Fruit fly (Drosophila melanogaster) whole organism, wandering third instar larva: ENCODE measurements around the gene Mbs.

ENCODE experiments used
- CG32264 ChIP-seq: fragments of 200-800 bp; sonication (Bioruptor generic); optimal IDR thresholded peaks from 2 replicates; lab custom pipeline; 2016; ENCODE audit warnings: missing biosample characterization, missing genetic modification characterization
- CG9705 ChIP-seq: fragments of 200-800 bp; sonication (Bioruptor generic); optimal IDR thresholded peaks from 2 replicates; lab custom pipeline; 2018; ENCODE audit warnings: missing biosample characterization, mild to moderate bottlenecking, missing genetic modification characterization
- CrebA ChIP-seq: fragments of 200-800 bp; sonication (Bioruptor generic); optimal IDR thresholded peaks from 2 replicates; lab custom pipeline; 2016; ENCODE audit warnings: missing biosample characterization, mild to moderate bottlenecking, missing genetic modification characterization, borderline replicate concordance
- Dfd ChIP-seq: fragments of >200 bp; optimal IDR thresholded peaks from 2 replicates; lab custom pipeline; 2017; ENCODE audit warnings: missing biosample characterization, missing genetic modification characterization
- Dif ChIP-seq: fragments of 200-275, 200-300 bp; sonication (Bioruptor generic); optimal IDR thresholded peaks from 2 replicates; lab custom pipeline; 2018; ENCODE audit warnings: missing biosample characterization, missing genetic modification characterization; ENCODE audit not compliant: partially characterized antibody
- GATAd ChIP-seq: sonication (Bioruptor generic); optimal IDR thresholded peaks from 2 replicates; lab custom pipeline; 2016; ENCODE audit warnings: missing biosample characterization, missing genetic modification characterization
- HLH106 ChIP-seq: fragments of 200-800 bp; optimal IDR thresholded peaks from 3 replicates; lab custom pipeline; 2019; ENCODE audit warnings: missing biosample characterization, mild to moderate bottlenecking, missing genetic modification characterization, moderate library complexity
- Hnf4 ChIP-seq: fragments of 200-800 bp; sonication (Bioruptor generic); optimal IDR thresholded peaks from 2 replicates; lab custom pipeline; 2016; ENCODE audit warnings: missing biosample characterization, mild to moderate bottlenecking, missing genetic modification characterization
- Hr78 ChIP-seq: fragments of >200 bp; optimal IDR thresholded peaks from 2 replicates; lab custom pipeline; 2017; ENCODE audit warnings: missing biosample characterization, missing genetic modification characterization
- Hr83 ChIP-seq: fragments of 200-300 bp; sonication (Bioruptor generic); optimal IDR thresholded peaks from 2 replicates; lab custom pipeline; 2016; ENCODE audit warnings: missing biosample characterization, mild to moderate bottlenecking, missing genetic modification characterization, moderate library complexity; ENCODE audit not compliant: poor library complexity, severe bottlenecking
- Jra ChIP-seq: sonication (Bioruptor generic); optimal IDR thresholded peaks from 2 replicates; lab custom pipeline; 2016; ENCODE audit warnings: missing biosample characterization, missing genetic modification characterization
- Myc ChIP-seq: fragments of >200 bp; optimal IDR thresholded peaks from 2 replicates; lab custom pipeline; 2017
- N ChIP-seq: fragments of >200 bp; optimal IDR thresholded peaks from 2 replicates; lab custom pipeline; 2018; ENCODE audit warnings: missing biosample characterization, missing external identifiers, missing genetic modification characterization
- OdsH ChIP-seq: fragments of 200-800 bp; sonication (Bioruptor generic); optimal IDR thresholded peaks from 2 replicates; lab custom pipeline; 2016; ENCODE audit warnings: missing biosample characterization, mild to moderate bottlenecking, missing genetic modification characterization
- Rel ChIP-seq, 2 experiments: fragments of 200-800 bp; sonication (Bioruptor generic) in 1 of 2; optimal IDR thresholded peaks; 2 replicates in 1 of 2; 3 replicates in 1 of 2; lab custom pipeline; 2016 to 2019; ENCODE audit warnings: mild to moderate bottlenecking in 2 of 2, missing biosample characterization in 2 of 2, missing genetic modification characterization in 2 of 2, moderate library complexity in 1 of 2
- Sp1 ChIP-seq: fragments of 200-800 bp; sonication (Bioruptor generic); optimal IDR thresholded peaks from 3 replicates; lab custom pipeline; 2019; ENCODE audit warnings: missing biosample characterization, mild to moderate bottlenecking, missing genetic modification characterization, moderate library complexity
- Vsx2 ChIP-seq: fragments of 200-300, 225-300 bp; sonication (Bioruptor generic); optimal IDR thresholded peaks from 2 replicates; lab custom pipeline; 2018; ENCODE audit warnings: missing biosample characterization, missing genetic modification characterization; ENCODE audit not compliant: partially characterized antibody
- br ChIP-seq: fragments of 200-800 bp; sonication (Bioruptor generic); optimal IDR thresholded peaks from 2 replicates; lab custom pipeline; 2016; ENCODE audit warnings: missing biosample characterization, missing genetic modification characterization
- brk ChIP-seq: fragments of 200-800 bp; sonication (Bioruptor generic); optimal IDR thresholded peaks from 2 replicates; lab custom pipeline; 2016; ENCODE audit warnings: missing biosample characterization, mild to moderate bottlenecking, missing genetic modification characterization
- dl ChIP-seq, 2 experiments: fragments of 175-275, 200-275 bp in 1 of 2; fragments of 200-275 bp in 1 of 2; sonication (Bioruptor generic); optimal IDR thresholded peaks; lab custom pipeline; 2018; ENCODE audit warnings: mild to moderate bottlenecking in 2 of 2, missing biosample characterization in 2 of 2, missing genetic modification characterization in 2 of 2, moderate library complexity in 2 of 2; ENCODE audit not compliant: partially characterized antibody in 2 of 2, insufficient read depth in 1 of 2
- dmrt93B ChIP-seq: fragments of 200-800 bp; sonication (Bioruptor generic); optimal IDR thresholded peaks from 2 replicates; lab custom pipeline; 2018; ENCODE audit warnings: missing biosample characterization, mild to moderate bottlenecking, missing genetic modification characterization
- dsf ChIP-seq: sonication (Bioruptor generic); optimal IDR thresholded peaks from 2 replicates; lab custom pipeline; 2016; ENCODE audit warnings: missing biosample characterization, missing genetic modification characterization, borderline replicate concordance
- ey ChIP-seq: fragments of 200-800 bp; sonication (Bioruptor generic); optimal IDR thresholded peaks from 2 replicates; lab custom pipeline; 2016; ENCODE audit warnings: missing biosample characterization, missing genetic modification characterization
- foxo ChIP-seq, 2 experiments: fragments of 200-800 bp; sonication (Bioruptor generic); optimal IDR thresholded peaks; 2 replicates in 1 of 2; 3 replicates in 1 of 2; lab custom pipeline; 2016 to 2017; ENCODE audit warnings: missing biosample characterization in 2 of 2, missing genetic modification characterization in 2 of 2
- fru ChIP-seq: fragments of 200-800 bp; sonication (Bioruptor generic); optimal IDR thresholded peaks from 3 replicates; lab custom pipeline; 2016; ENCODE audit warnings: missing biosample characterization, mild to moderate bottlenecking, missing genetic modification characterization
- h ChIP-seq: fragments of 200-800 bp; sonication (Bioruptor generic); optimal IDR thresholded peaks from 3 replicates; lab custom pipeline; 2016; ENCODE audit warnings: missing biosample characterization, mild to moderate bottlenecking, missing genetic modification characterization
- jim ChIP-seq: fragments of 175-275, 200-325 bp; sonication (Bioruptor generic); optimal IDR thresholded peaks from 2 replicates; lab custom pipeline; 2016; ENCODE audit warnings: missing biosample characterization, mild to moderate bottlenecking, missing genetic modification characterization
- lola ChIP-seq: fragments of >200 bp; optimal IDR thresholded peaks from 2 replicates; lab custom pipeline; 2017; ENCODE audit warnings: missing biosample characterization, missing genetic modification characterization
- pan ChIP-seq: fragments of >200 bp; optimal IDR thresholded peaks from 2 replicates; lab custom pipeline; 2017
- psq ChIP-seq: fragments of 200-800 bp; sonication (Bioruptor generic); optimal IDR thresholded peaks from 3 replicates; lab custom pipeline; 2017; ENCODE audit warnings: missing biosample characterization, mild to moderate bottlenecking, missing genetic modification characterization, moderate library complexity
- rgr ChIP-seq: fragments of 200-800 bp; sonication (Bioruptor generic); optimal IDR thresholded peaks from 3 replicates; lab custom pipeline; 2016; ENCODE audit warnings: missing biosample characterization, mild to moderate bottlenecking, missing genetic modification characterization
- sage ChIP-seq: fragments of 200-800 bp; sonication (Bioruptor generic); optimal IDR thresholded peaks from 2 replicates; lab custom pipeline; 2016; ENCODE audit warnings: missing biosample characterization, mild to moderate bottlenecking, missing genetic modification characterization
- sv ChIP-seq: fragments of 200-800 bp; sonication (Bioruptor generic); optimal IDR thresholded peaks from 3 replicates; lab custom pipeline; 2016; ENCODE audit warnings: missing biosample characterization, missing genetic modification characterization
- tai ChIP-seq: sonication (Bioruptor generic); optimal IDR thresholded peaks from 2 replicates; lab custom pipeline; 2016; ENCODE audit warnings: missing biosample characterization, missing genetic modification characterization
- usp ChIP-seq: fragments of >200 bp; optimal IDR thresholded peaks from 2 replicates; lab custom pipeline; 2017; ENCODE audit warnings: missing biosample characterization, missing genetic modification characterization
- woc ChIP-seq: sonication (Bioruptor generic); optimal IDR thresholded peaks from 2 replicates; lab custom pipeline; 2016; ENCODE audit warnings: missing biosample characterization, mild to moderate bottlenecking, missing genetic modification characterization

The Mbs gene

DNA sequence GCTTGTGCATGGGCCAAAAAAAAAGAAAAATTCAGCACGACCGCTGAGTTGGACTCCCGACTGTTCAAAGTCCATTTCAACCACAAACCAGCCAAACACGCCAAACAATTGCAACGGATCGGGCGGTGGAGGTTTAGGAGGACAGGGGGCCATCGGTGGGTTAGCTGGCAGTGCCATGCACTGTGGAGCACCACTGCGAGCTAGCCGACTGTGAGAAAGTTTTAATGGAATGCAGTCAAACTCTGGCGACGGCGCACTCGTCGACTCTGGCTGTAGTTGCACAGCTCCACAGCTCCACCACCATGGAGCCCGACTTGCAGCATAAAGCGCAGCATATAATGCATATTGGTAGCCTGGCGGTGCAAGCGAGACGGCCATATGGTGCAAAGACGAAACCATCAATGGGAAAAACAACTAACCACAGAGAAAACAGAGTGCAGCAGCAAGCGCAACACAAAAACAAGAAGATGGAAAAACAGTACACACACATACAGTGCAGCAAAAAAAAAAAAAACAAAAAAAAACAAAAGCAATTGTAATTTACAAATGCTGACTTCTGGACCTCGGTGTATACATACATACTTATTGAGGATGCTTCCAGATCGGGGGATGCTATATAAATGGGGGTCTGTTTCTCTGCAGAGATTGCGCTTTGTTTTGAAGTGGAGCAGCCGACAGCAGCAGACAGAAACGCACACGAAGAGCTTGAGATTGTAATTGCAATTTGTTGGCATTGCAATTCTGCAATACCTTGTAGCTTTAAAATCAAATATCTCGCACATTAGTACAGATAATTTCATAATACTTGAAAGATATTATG is 10.3 kb upstream of the Mbs start (continued):
- TF ChIP-seq N (GFP tag; lab: Kevin White, UChicago) (no peak), pan (lab: Kevin White, UChicago) (no peak), Hr83 (GFP tag; lab: Kevin White, UChicago) (peak; percentile 58), jim (GFP tag; lab: Kevin White, UChicago) (no peak), sv (GFP tag; lab: Kevin White, UChicago) (no peak)

- TF ChIP-seq Hr78, result no peak
- no peak for TF ChIP-seq sage (GFP tag; lab: Kevin White, UChicago)
- no peak for TF ChIP-seq psq (GFP tag; lab: Kevin White, UChicago)
- no peak for TF ChIP-seq usp
- no peak for TF ChIP-seq N (GFP tag; lab: Kevin White, UChicago)
- TF ChIP-seq tai, result no peak
- TF ChIP-seq rgr (GFP tag; lab: Kevin White, UChicago), result no peak
- TF ChIP-seq Hnf4 (GFP tag; lab: Kevin White, UChicago), result no peak
- no peak for TF ChIP-seq h (GFP tag; lab: Kevin White, UChicago)
- TF ChIP-seq Dfd (GFP tag; lab: Kevin White, UChicago), result no peak
- TF ChIP-seq foxo (GFP tag; optimal IDR thresholded peaks at IDR 0.05; lab: Kevin White, UChicago), result no peak
- TF ChIP-seq CG9705, result no peak
- no peak for TF ChIP-seq lola (GFP tag; lab: Kevin White, UChicago)
- TF ChIP-seq Dif (GFP tag; lab: Kevin White, UChicago), result no peak
- no peak for TF ChIP-seq dmrt93B (GFP tag; lab: Kevin White, UChicago)
- no peak for TF ChIP-seq ey (GFP tag; lab: Kevin White, UChicago)
- TF ChIP-seq dsf (GFP tag; lab: Kevin White, UChicago), result no peak
- TF ChIP-seq OdsH (GFP tag; lab: Kevin White, UChicago), result no peak
- TF ChIP-seq Myc (lab: Kevin White, UChicago), result no peak
Measured at dm6 chr3L:16042080-16042344, 9.7 kb upstream of the Mbs start.

- TF ChIP-seq CG9705, result no peak
- TF ChIP-seq psq (GFP tag; lab: Kevin White, UChicago), result no peak
- TF ChIP-seq fru (GFP tag; lab: Kevin White, UChicago), result peak; percentile 35
- TF ChIP-seq rgr (GFP tag; lab: Kevin White, UChicago), result no peak
- no peak for TF ChIP-seq h (GFP tag; lab: Kevin White, UChicago)
- TF ChIP-seq br (GFP tag; lab: Kevin White, UChicago), result no peak
- no peak for TF ChIP-seq CG32264 (GFP tag; lab: Kevin White, UChicago)
- TF ChIP-seq Hr83 (GFP tag; lab: Kevin White, UChicago), result peak; percentile 35
- peak in 1 of 2 experiments; percentile 3 for TF ChIP-seq dl (GFP tag; optimal IDR thresholded peaks at IDR 0.05; lab: Kevin White, UChicago; ENCODE audit: insufficient read depth in 1 of 2, partially characterized antibody in 2 of 2)
- TF ChIP-seq Rel (GFP tag; optimal IDR thresholded peaks at IDR 0.05; lab: Kevin White, UChicago), result no peak
- TF ChIP-seq Rel (tag; optimal IDR thresholded peaks at IDR 0.05; lab: Kevin White, UChicago), result no peak
- no peak for TF ChIP-seq Sp1 (GFP tag; lab: Kevin White, UChicago)
- TF ChIP-seq CrebA (GFP tag; lab: Kevin White, UChicago), result peak; percentile 25
- no peak for TF ChIP-seq brk (GFP tag; lab: Kevin White, UChicago)
- no peak for TF ChIP-seq usp
Measured at dm6 chr3L:16042640-16043039, 9.1 kb upstream of the Mbs start.

- TF ChIP-seq sv (GFP tag; lab: Kevin White, UChicago) (no peak), jim (GFP tag; lab: Kevin White, UChicago) (no peak), Jra (GFP tag; lab: Kevin White, UChicago) (peak; percentile 1), h (GFP tag; lab: Kevin White, UChicago) (peak; percentile 47), rgr (GFP tag; lab: Kevin White, UChicago) (peak; percentile 64), usp (no peak), Rel (GFP tag; optimal IDR thresholded peaks at IDR 0.05; lab: Kevin White, UChicago) (no peak), Rel (tag; optimal IDR thresholded peaks at IDR 0.05; lab: Kevin White, UChicago) (peak; percentile 23), Sp1 (GFP tag; lab: Kevin White, UChicago) (peak; percentile 90), Hr78 (no peak), Myc (lab: Kevin White, UChicago) (no peak), GATAd (no peak), Dif (GFP tag; lab: Kevin White, UChicago) (peak; percentile 17), dl (GFP tag; optimal IDR thresholded peaks at IDR 0.05; lab: Kevin White, UChicago; ENCODE audit: insufficient read depth in 1 of 2, partially characterized antibody in 2 of 2) (peak in 1 of 2 experiments; percentile 17), CG9705 (peak; percentile 70), sage (GFP tag; lab: Kevin White, UChicago) (no peak), lola (GFP tag; lab: Kevin White, UChicago) (no peak), Hnf4 (GFP tag; lab: Kevin White, UChicago) (peak; percentile 22), tai (peak; percentile 10), br (GFP tag; lab: Kevin White, UChicago) (no peak), CG32264 (GFP tag; lab: Kevin White, UChicago) (no peak), foxo (GFP tag; optimal IDR thresholded peaks at IDR 0.05; lab: Kevin White, UChicago) (peak in 1 of 2 experiments; percentile 72), woc (GFP tag; lab: Kevin White, UChicago) (peak; percentile 28), Vsx2 (peak; percentile 57), Dfd (GFP tag; lab: Kevin White, UChicago) (peak; percentile 62), OdsH (GFP tag; lab: Kevin White, UChicago) (peak; percentile 60), psq (GFP tag; lab: Kevin White, UChicago) (peak; percentile 92), HLH106 (tag; lab: Kevin White, UChicago) (peak; percentile 86), pan (lab: Kevin White, UChicago) (no peak)
Measured at dm6 chr3L:16043045-16043781, 8.5 kb upstream of the Mbs start.
